Fruit fly (Drosophila melanogaster) whole organism, embryonic: Measurements from ENCODE around the gene CG13679.
A peak's percentile ranks its signal among the peaks of the same experiment; 100 is the strongest.

Source experiments
- ATbp ChIP-seq: fragments of 200-800 bp; sonication (Bioruptor generic); optimal IDR thresholded peaks from 2 replicates; lab custom pipeline; 2017; ENCODE audit warnings: missing biosample characterization, mild to moderate bottlenecking, missing genetic modification characterization, missing genetic modification reagents
- Ada2b ChIP-seq: fragments of 200-800 bp; sonication (Bioruptor generic); IDR thresholded peaks from 2 replicates; pipeline ENCODE4 v1.3.6; 2022; ENCODE audit warnings: missing biosample characterization, missing genetic modification characterization
- Asciz ChIP-seq: fragments of 200-800 bp; sonication (Bioruptor generic); optimal IDR thresholded peaks from 2 replicates; lab custom pipeline; 2017; ENCODE audit warnings: missing biosample characterization, mild to moderate bottlenecking, missing genetic modification characterization, missing genetic modification reagents
- Bgb ChIP-seq: fragments of 200-800 bp; sonication (Bioruptor generic); IDR thresholded peaks from 2 replicates; pipeline ENCODE4 v1.3.6; 2022; ENCODE audit warnings: missing biosample characterization, missing genetic modification characterization; ENCODE audit not compliant: partially characterized antibody
- BtbVII ChIP-seq: fragments of 200-800 bp; sonication (Bioruptor generic); optimal IDR thresholded peaks from 3 replicates; lab custom pipeline; 2017; ENCODE audit warnings: missing biosample characterization, mild to moderate bottlenecking, missing genetic modification characterization
- CG10267 ChIP-seq: fragments of 200-800 bp; sonication (Bioruptor generic); optimal IDR thresholded peaks from 2 replicates; lab custom pipeline; 2018; ENCODE audit warnings: missing biosample characterization, mild to moderate bottlenecking, missing genetic modification characterization, moderate library complexity
- CG10274 ChIP-seq: fragments of 200-800 bp; sonication (Bioruptor generic); optimal IDR thresholded peaks from 3 replicates; lab custom pipeline; 2017; ENCODE audit warnings: missing biosample characterization, mild to moderate bottlenecking, missing genetic modification characterization
- CG10959 ChIP-seq: fragments of 200-800 bp; sonication (Bioruptor generic); IDR thresholded peaks from 2 replicates; pipeline ENCODE4 v1.3.6; 2022; ENCODE audit warnings: missing biosample characterization, missing genetic modification characterization
- CG11696 ChIP-seq: fragments of 200-800 bp; sonication (Bioruptor generic); IDR thresholded peaks from 2 replicates; pipeline ENCODE4 v1.3.6; 2022; ENCODE audit warnings: missing biosample characterization, missing genetic modification characterization
- CG13287 ChIP-seq: fragments of 200-800 bp; sonication (Bioruptor generic); IDR thresholded peaks from 2 replicates; pipeline ENCODE4 v1.3.6; 2022; ENCODE audit warnings: missing biosample characterization, missing genetic modification characterization; ENCODE audit not compliant: partially characterized antibody
- CG15514 ChIP-seq: fragments of 200-800 bp; sonication (Bioruptor generic); optimal IDR thresholded peaks from 3 replicates; lab custom pipeline; 2017; ENCODE audit warnings: missing biosample characterization, missing genetic modification characterization, mild to moderate bottlenecking, moderate library complexity, missing genetic modification reagents
- CG17385 ChIP-seq: fragments of 200-800 bp; sonication (Bioruptor generic); optimal IDR thresholded peaks from 3 replicates; lab custom pipeline; 2018; ENCODE audit warnings: missing biosample characterization, mild to moderate bottlenecking, missing genetic modification characterization
- CG2116 ChIP-seq: fragments of 200-800 bp; sonication (Bioruptor generic); optimal IDR thresholded peaks from 3 replicates; lab custom pipeline; 2018; ENCODE audit warnings: missing biosample characterization, mild to moderate bottlenecking, missing genetic modification characterization
- CG2199 ChIP-seq: fragments of 200-800 bp; sonication (Bioruptor generic); IDR thresholded peaks from 3 replicates; pipeline ENCODE4 v1.3.6; 2022; ENCODE audit warnings: missing biosample characterization, missing genetic modification characterization
- CG2678 ChIP-seq: fragments of 200-800 bp; sonication (Bioruptor generic); optimal IDR thresholded peaks from 3 replicates; lab custom pipeline; 2019; ENCODE audit warnings: missing biosample characterization, mild to moderate bottlenecking, missing genetic modification characterization, moderate library complexity
- CG31441 ChIP-seq: fragments of 200-800 bp; sonication (Bioruptor generic); IDR thresholded peaks from 2 replicates; pipeline ENCODE4 v1.3.6; 2022; ENCODE audit warnings: missing biosample characterization, missing genetic modification characterization
- CG34224 ChIP-seq: fragments of 200-800 bp; sonication (Bioruptor generic); IDR thresholded peaks from 3 replicates; pipeline ENCODE4 v1.3.6; 2022; ENCODE audit warnings: missing biosample characterization, missing genetic modification characterization; ENCODE audit not compliant: partially characterized antibody
- CG43689 ChIP-seq: fragments of 200-800 bp; sonication (Bioruptor generic); IDR thresholded peaks from 2 replicates; pipeline ENCODE4 v1.3.6; 2022; ENCODE audit warnings: missing biosample characterization, missing genetic modification characterization
- CG4730 ChIP-seq: fragments of 200-800 bp; sonication (Bioruptor generic); IDR thresholded peaks from 2 replicates; pipeline ENCODE4 v1.3.6; 2022; ENCODE audit warnings: missing biosample characterization, missing genetic modification characterization
- CG6272 ChIP-seq: fragments of 200-800 bp; sonication (Bioruptor generic); IDR thresholded peaks from 2 replicates; pipeline ENCODE4 v1.3.6; 2022; ENCODE audit warnings: missing biosample characterization, missing genetic modification characterization
- CG6689 ChIP-seq: fragments of 200-800 bp; sonication (Bioruptor generic); IDR thresholded peaks from 2 replicates; pipeline ENCODE4 v1.3.6; 2022; ENCODE audit warnings: missing biosample characterization, missing genetic modification characterization
- CG8089 ChIP-seq: fragments of 200-800 bp; sonication (Bioruptor generic); optimal IDR thresholded peaks from 3 replicates; lab custom pipeline; 2016; ENCODE audit warnings: missing biosample characterization, missing genetic modification characterization
- CG8359 ChIP-seq: fragments of 200-800 bp; sonication (Bioruptor generic); optimal IDR thresholded peaks from 2 replicates; lab custom pipeline; 2017; ENCODE audit warnings: missing biosample characterization, mild to moderate bottlenecking, missing genetic modification characterization, borderline replicate concordance
- CG9932 ChIP-seq: fragments of 200-800 bp; sonication (Bioruptor generic); IDR thresholded peaks from 2 replicates; pipeline ENCODE4 v1.3.6; 2022; ENCODE audit warnings: missing biosample characterization, missing genetic modification characterization
- Ets65A ChIP-seq: fragments of 200-800 bp; sonication (Bioruptor generic); peaks from one replicate; lab custom pipeline; 2016; ENCODE audit warnings: missing biosample characterization, missing genetic modification characterization
- HmgZ ChIP-seq: fragments of 200-800 bp; sonication (Bioruptor generic); optimal IDR thresholded peaks from 2 replicates; lab custom pipeline; 2018; ENCODE audit warnings: missing biosample characterization, mild to moderate bottlenecking, missing genetic modification characterization
- MESR4 ChIP-seq: fragments of 200-800 bp; sonication (Bioruptor generic); optimal IDR thresholded peaks from 2 replicates; lab custom pipeline; 2018; ENCODE audit warnings: missing biosample characterization, mild to moderate bottlenecking, missing genetic modification characterization, moderate library complexity
- Nf-YC ChIP-seq: fragments of 200-800 bp; optimal IDR thresholded peaks from 3 replicates; lab custom pipeline; 2019; ENCODE audit warnings: missing biosample characterization, mild to moderate bottlenecking, missing genetic modification characterization, moderate library complexity
- Ptx1 ChIP-seq: fragments of 200-800 bp; sonication (Bioruptor generic); IDR thresholded peaks from 2 replicates; pipeline ENCODE4 v1.3.6; 2022; ENCODE audit warnings: missing biosample characterization, missing genetic modification characterization
- Side ChIP-seq: fragments of 200-800 bp; sonication (Bioruptor generic); optimal IDR thresholded peaks from 2 replicates; lab custom pipeline; 2016; ENCODE audit warnings: missing biosample characterization, missing genetic modification characterization
- Sox100B ChIP-seq: fragments of 200-800 bp; sonication (Bioruptor generic); optimal IDR thresholded peaks from 3 replicates; lab custom pipeline; 2018; ENCODE audit warnings: missing biosample characterization, mild to moderate bottlenecking, missing genetic modification characterization
- Stat92E ChIP-seq, 3 experiments: fragments of >200 bp in 2 of 3; fragments of 200-800 bp in 1 of 3; sonication (Bioruptor generic) in 1 of 3; optimal IDR thresholded peaks; 2 replicates each; lab custom pipeline; 2017 to 2019; ENCODE audit warnings: missing biosample characterization in 3 of 3, missing genetic modification characterization in 3 of 3, mild to moderate bottlenecking in 1 of 3, moderate library complexity in 1 of 3
- Xbp1 ChIP-seq: fragments of 200-800 bp; sonication (Bioruptor generic); optimal IDR thresholded peaks from 3 replicates; lab custom pipeline; 2016; ENCODE audit warnings: missing biosample characterization, mild to moderate bottlenecking, missing genetic modification characterization
- crol ChIP-seq: fragments of 200-800 bp; sonication (Bioruptor generic); IDR thresholded peaks from 2 replicates; pipeline ENCODE4 v1.3.6; 2022; ENCODE audit warnings: missing biosample characterization, missing genetic modification characterization
- dm ChIP-seq: fragments of 200-800 bp; sonication (Bioruptor generic); optimal IDR thresholded peaks from 3 replicates; lab custom pipeline; 2016; ENCODE audit warnings: missing biosample characterization, missing genetic modification characterization
- ftz-f1 ChIP-seq: fragments of 200-800 bp; sonication (Bioruptor generic); optimal IDR thresholded peaks from 2 replicates; lab custom pipeline; 2016; ENCODE audit warnings: missing biosample characterization, missing genetic modification characterization
- gcm2 ChIP-seq: fragments of 200-800 bp; sonication (Bioruptor generic); optimal IDR thresholded peaks from 2 replicates; lab custom pipeline; 2016; ENCODE audit warnings: missing biosample characterization, missing genetic modification characterization
- gro ChIP-seq: fragments of 200-800 bp; sonication (Bioruptor generic); optimal IDR thresholded peaks from 2 replicates; lab custom pipeline; 2016; ENCODE audit warnings: missing biosample characterization, missing genetic modification characterization
- ham ChIP-seq: fragments of 200-800 bp; sonication (Bioruptor generic); IDR thresholded peaks from 2 replicates; pipeline ENCODE4 v1.3.6; 2022; ENCODE audit warnings: missing biosample characterization, missing genetic modification characterization
- kay ChIP-seq: fragments of 200-800 bp; sonication (Bioruptor generic); optimal IDR thresholded peaks from 2 replicates; lab custom pipeline; 2016; ENCODE audit warnings: missing biosample characterization, missing genetic modification characterization
- lbe ChIP-seq: fragments of 200-800 bp; sonication (Bioruptor generic); optimal IDR thresholded peaks from 2 replicates; lab custom pipeline; 2016; ENCODE audit warnings: missing biosample characterization, mild to moderate bottlenecking, missing genetic modification characterization
- lola ChIP-seq, 3 experiments: fragments of >200 bp in 2 of 3; fragments of 200-800 bp in 1 of 3; sonication (Bioruptor generic) in 1 of 3; optimal IDR thresholded peaks; 2 replicates each; lab custom pipeline; 2017 to 2019; ENCODE audit warnings: missing biosample characterization in 3 of 3, missing genetic modification characterization in 3 of 3, mild to moderate bottlenecking in 1 of 3, moderate library complexity in 1 of 3
- oc ChIP-seq: fragments of 200-800 bp; sonication (Bioruptor generic); optimal IDR thresholded peaks from 2 replicates; lab custom pipeline; 2018; ENCODE audit warnings: missing biosample characterization, mild to moderate bottlenecking, missing genetic modification characterization, moderate library complexity
- pros ChIP-seq: fragments of 200-800 bp; sonication (Bioruptor generic); optimal IDR thresholded peaks from 3 replicates; lab custom pipeline; 2019; ENCODE audit warnings: missing biosample characterization, mild to moderate bottlenecking, missing genetic modification characterization, moderate library complexity
- sima ChIP-seq: fragments of 200-800 bp; sonication (Bioruptor generic); optimal IDR thresholded peaks from 2 replicates; lab custom pipeline; 2016; ENCODE audit warnings: missing biosample characterization, missing genetic modification characterization
- slp2 ChIP-seq: fragments of 200-800 bp; sonication (Bioruptor generic); optimal IDR thresholded peaks from 2 replicates; lab custom pipeline; 2016; ENCODE audit warnings: missing biosample characterization, missing genetic modification characterization
- ssp ChIP-seq: fragments of 200-800 bp; sonication (Bioruptor generic); IDR thresholded peaks from 2 replicates; pipeline ENCODE4 v1.3.6; 2022; ENCODE audit warnings: missing biosample characterization, missing genetic modification characterization
- stwl ChIP-seq: fragments of 200-800 bp; sonication (Bioruptor generic); optimal IDR thresholded peaks from 3 replicates; lab custom pipeline; 2018; ENCODE audit warnings: missing biosample characterization, mild to moderate bottlenecking, missing genetic modification characterization, moderate library complexity
- tna ChIP-seq: fragments of 200-800 bp; sonication (Bioruptor generic); IDR thresholded peaks from 2 replicates; pipeline ENCODE4 v1.3.6; 2022; ENCODE audit warnings: missing biosample characterization, missing genetic modification characterization; ENCODE audit not compliant: partially characterized antibody
- twi ChIP-seq: fragments of 200-800 bp; optimal IDR thresholded peaks from 2 replicates; lab custom pipeline; 2019; ENCODE audit warnings: missing biosample characterization, mild to moderate bottlenecking, missing genetic modification characterization, moderate library complexity

CG13679 gene

dm6 chr3L:8191042-8191613 lies 11.5 kb upstream of the CG13679 start, which contains the start of gene MED24 (continued):
- TF ChIP-seq stwl (tag; lab: Kevin White, UChicago): peak; percentile 82
- TF ChIP-seq BtbVII (GFP tag; lab: Kevin White, UChicago): no peak
- no peak for TF ChIP-seq CG31441 (GFP tag; lab: Robert Waterston, UW)
- TF ChIP-seq Sox100B (GFP tag; lab: Kevin White, UChicago): no peak
- TF ChIP-seq HmgZ (tag; lab: Kevin White, UChicago): no peak
- TF ChIP-seq ssp: no peak
- TF ChIP-seq pros (GFP tag; lab: Kevin White, UChicago): no peak
- TF ChIP-seq CG17385 (GFP tag; lab: Kevin White, UChicago): no peak
- no peak for TF ChIP-seq ATbp
- no peak for TF ChIP-seq CG43689 (GFP tag; lab: Robert Waterston, UW)
- TF ChIP-seq lola (GFP tag; optimal IDR thresholded peaks at IDR 0.05; lab: Kevin White, UChicago): no peak
- no peak for TF ChIP-seq CG9932 (GFP tag; lab: Robert Waterston, UW)
- no peak for TF ChIP-seq CG11696
- TF ChIP-seq CG34224 (GFP tag; lab: Robert Waterston, UW): peak; percentile 22; the same call in 1 of the 3 replicates
- TF ChIP-seq CG8359 (GFP tag; lab: Kevin White, UChicago): no peak
- no peak for TF ChIP-seq CG4730 (GFP tag; lab: Robert Waterston, UW)
- peak; percentile 1 for TF ChIP-seq Xbp1
- no peak for TF ChIP-seq Side
- no peak for TF ChIP-seq CG2678 (tag; lab: Kevin White, UChicago)
- peak; percentile 15 for TF ChIP-seq lbe
- TF ChIP-seq dm (GFP tag; lab: Kevin White, UChicago): no peak
- TF ChIP-seq ham (GFP tag; lab: Robert Waterston, UW): no peak
- TF ChIP-seq Ptx1 (GFP tag; lab: Robert Waterston, UW): no peak
- TF ChIP-seq CG2116 (GFP tag; lab: Kevin White, UChicago): peak; percentile 55
- TF ChIP-seq Ada2b (GFP tag; lab: Robert Waterston, UW): no peak
- no peak; the same call in 1 of the 2 replicates for TF ChIP-seq CG13287 (GFP tag; lab: Robert Waterston, UW)
- no peak for TF ChIP-seq tna
- TF ChIP-seq Stat92E (GFP tag; optimal IDR thresholded peaks at IDR 0.05; lab: Kevin White, UChicago): no peak
- no peak for TF ChIP-seq CG6689
- TF ChIP-seq MESR4 (GFP tag; lab: Kevin White, UChicago): peak; percentile 59
- TF ChIP-seq CG2199 (GFP tag; lab: Robert Waterston, UW): no peak
- no peak for TF ChIP-seq crol
- TF ChIP-seq ftz-f1 (GFP tag; lab: Kevin White, UChicago): no peak
- TF ChIP-seq kay: no peak
- no peak for TF ChIP-seq slp2 (GFP tag; lab: Kevin White, UChicago)
- no peak for TF ChIP-seq sima (GFP tag; lab: Kevin White, UChicago)
- TF ChIP-seq Nf-YC (tag; lab: Kevin White, UChicago): no peak
- TF ChIP-seq oc (tag; lab: Kevin White, UChicago): no peak
- TF ChIP-seq CG8089: no peak
- no peak for TF ChIP-seq CG10274 (GFP tag; lab: Kevin White, UChicago)
- no peak for TF ChIP-seq gcm2 (GFP tag; lab: Kevin White, UChicago)
- TF ChIP-seq Bgb (GFP tag; lab: Robert Waterston, UW): peak; percentile 12; the same call in 1 of the 2 replicates
- TF ChIP-seq CG15514 (GFP tag; lab: Kevin White, UChicago): peak; percentile 54
- no peak for TF ChIP-seq gro (GFP tag; lab: Kevin White, UChicago)
- TF ChIP-seq Asciz (GFP tag; lab: Kevin White, UChicago): no peak
- peak; percentile 95 for TF ChIP-seq CG10267
- TF ChIP-seq Ets65A (GFP tag; lab: Kevin White, UChicago): no peak
- no peak for TF ChIP-seq CG6272 (GFP tag; lab: Robert Waterston, UW)
- TF ChIP-seq CG10959 (GFP tag; lab: Robert Waterston, UW): no peak
- TF ChIP-seq twi (tag; lab: Kevin White, UChicago): no peak
